Fruit fly (Drosophila melanogaster) whole organism, embryonic: ENCODE results near the gene CG5355.

Experiments
- BEAF-32 ChIP-seq: fragments of 200-800 bp; sonication (Bioruptor generic); optimal IDR thresholded peaks from 3 replicates; lab custom pipeline; 2017; ENCODE audit warnings: missing biosample characterization, missing genetic modification characterization, mild to moderate bottlenecking, moderate library complexity, missing genetic modification reagents
- CG10209 ChIP-seq: fragments of 200-800 bp; sonication (Bioruptor generic); optimal IDR thresholded peaks from 3 replicates; lab custom pipeline; 2017; ENCODE audit warnings: missing biosample characterization, mild to moderate bottlenecking, missing genetic modification characterization, missing genetic modification reagents
- CG11456 ChIP-seq: fragments of 200-800 bp; sonication (Bioruptor generic); IDR thresholded peaks from 3 replicates; pipeline ENCODE4 v1.3.6; 2022; ENCODE audit warnings: missing biosample characterization, missing genetic modification characterization
- CG12104 ChIP-seq: fragments of 200-800 bp; sonication (Bioruptor generic); optimal IDR thresholded peaks from 3 replicates; lab custom pipeline; 2016; ENCODE audit warnings: missing biosample characterization, missing genetic modification characterization
- CG12299 ChIP-seq: fragments of 200-800 bp; sonication (Bioruptor generic); optimal IDR thresholded peaks from 2 replicates; lab custom pipeline; 2018; ENCODE audit warnings: missing biosample characterization, mild to moderate bottlenecking, missing genetic modification characterization
- CG14014 ChIP-seq: fragments of 200-800 bp; sonication (Bioruptor generic); IDR thresholded peaks from 2 replicates; pipeline ENCODE4 v1.3.6; 2022; ENCODE audit warnings: missing biosample characterization, missing genetic modification characterization
- CG14710 ChIP-seq: fragments of 200-800 bp; sonication (Bioruptor generic); optimal IDR thresholded peaks from 3 replicates; lab custom pipeline; 2019; ENCODE audit warnings: missing biosample characterization, mild to moderate bottlenecking, missing genetic modification characterization, moderate library complexity
- CG15269 ChIP-seq: fragments of 200-800 bp; sonication (Bioruptor generic); optimal IDR thresholded peaks from 2 replicates; lab custom pipeline; 2018; ENCODE audit warnings: missing biosample characterization, mild to moderate bottlenecking, missing genetic modification characterization, moderate library complexity
- CG17829 ChIP-seq: fragments of 200-800 bp; optimal IDR thresholded peaks from 2 replicates; lab custom pipeline; 2019; ENCODE audit warnings: missing biosample characterization, mild to moderate bottlenecking, missing genetic modification characterization, moderate library complexity
- CG18599 ChIP-seq: fragments of 200-800 bp; sonication (Bioruptor generic); optimal IDR thresholded peaks from 3 replicates; lab custom pipeline; 2017; ENCODE audit warnings: missing biosample characterization, missing genetic modification characterization, mild to moderate bottlenecking, moderate library complexity, missing genetic modification reagents
- CG18619 ChIP-seq: fragments of 200-800 bp; sonication (Bioruptor generic); optimal IDR thresholded peaks from 3 replicates; lab custom pipeline; 2017; ENCODE audit warnings: missing biosample characterization, mild to moderate bottlenecking, missing genetic modification characterization
- CG2120 ChIP-seq: fragments of 200-800 bp; sonication (Bioruptor generic); optimal IDR thresholded peaks from 3 replicates; lab custom pipeline; 2016; ENCODE audit warnings: missing biosample characterization, missing genetic modification characterization
- CG3407 ChIP-seq: fragments of 200-800 bp; sonication (Bioruptor generic); optimal IDR thresholded peaks from 2 replicates; lab custom pipeline; 2018; ENCODE audit warnings: missing biosample characterization, mild to moderate bottlenecking, missing genetic modification characterization
- CG4282 ChIP-seq: fragments of 200-800 bp; sonication (Bioruptor generic); optimal IDR thresholded peaks from 2 replicates; lab custom pipeline; 2016; ENCODE audit warnings: missing biosample characterization, missing genetic modification characterization
- CG4424 ChIP-seq: fragments of 200-800 bp; sonication (Bioruptor generic); optimal IDR thresholded peaks from 3 replicates; lab custom pipeline; 2016; ENCODE audit warnings: missing biosample characterization, missing genetic modification characterization
- CG4617 ChIP-seq: fragments of 200-800 bp; sonication (Bioruptor generic); optimal IDR thresholded peaks from 3 replicates; lab custom pipeline; 2016; ENCODE audit warnings: missing biosample characterization, missing genetic modification characterization, borderline replicate concordance
- CG6765 ChIP-seq: fragments of 200-800 bp; sonication (Bioruptor generic); optimal IDR thresholded peaks from 3 replicates; lab custom pipeline; 2017; ENCODE audit warnings: missing biosample characterization, mild to moderate bottlenecking, missing genetic modification characterization
- CG8765 ChIP-seq: fragments of 200-800 bp; sonication (Bioruptor generic); IDR thresholded peaks from 2 replicates; pipeline ENCODE4 v1.3.6; 2022; ENCODE audit warnings: missing biosample characterization, missing genetic modification characterization
- Dip3 ChIP-seq: fragments of 200-800 bp; sonication (Bioruptor generic); optimal IDR thresholded peaks from 3 replicates; lab custom pipeline; 2016; ENCODE audit warnings: missing biosample characterization, missing genetic modification characterization
- Ets65A ChIP-seq: fragments of 200-800 bp; sonication (Bioruptor generic); peaks from one replicate; lab custom pipeline; 2016; ENCODE audit warnings: missing biosample characterization, missing genetic modification characterization
- HLH54F ChIP-seq: fragments of 200-800 bp; sonication (Bioruptor generic); optimal IDR thresholded peaks from 3 replicates; lab custom pipeline; 2016; ENCODE audit warnings: missing biosample characterization, missing genetic modification characterization
- HLHmδ ChIP-seq: fragments of 200-800 bp; sonication (Bioruptor generic); optimal IDR thresholded peaks from 2 replicates; lab custom pipeline; 2018; ENCODE audit warnings: missing biosample characterization, mild to moderate bottlenecking, missing genetic modification characterization, moderate library complexity
- Hr39 ChIP-seq: fragments of >200 bp; optimal IDR thresholded peaks from 2 replicates; lab custom pipeline; 2017
- Hr51 ChIP-seq, 2 experiments: fragments of 200-800 bp; sonication (Bioruptor generic); optimal IDR thresholded peaks; 2 replicates in 1 of 2; 3 replicates in 1 of 2; lab custom pipeline; 2016 to 2018; ENCODE audit warnings: missing biosample characterization in 2 of 2, missing genetic modification characterization in 2 of 2, mild to moderate bottlenecking in 1 of 2, moderate library complexity in 1 of 2
- Hsf ChIP-seq: fragments of 200-800 bp; sonication (Bioruptor generic); optimal IDR thresholded peaks from 3 replicates; lab custom pipeline; 2016; ENCODE audit warnings: missing biosample characterization, missing genetic modification characterization
- Lhr ChIP-seq: fragments of 200-800 bp; sonication (Bioruptor generic); optimal IDR thresholded peaks from 3 replicates; lab custom pipeline; 2017; ENCODE audit warnings: mild to moderate bottlenecking, missing biosample characterization, missing genetic modification reagents, missing genetic modification characterization
- Max ChIP-seq: fragments of 200-800 bp; sonication (Bioruptor generic); optimal IDR thresholded peaks from 2 replicates; lab custom pipeline; 2016; ENCODE audit warnings: missing biosample characterization, mild to moderate bottlenecking, missing genetic modification characterization
- az2 ChIP-seq: fragments of 200-800 bp; sonication (Bioruptor generic); optimal IDR thresholded peaks from 3 replicates; lab custom pipeline; 2016; ENCODE audit warnings: missing biosample characterization, missing genetic modification characterization
- bsh ChIP-seq, 2 experiments: fragments of 200-800 bp; sonication (Bioruptor generic); optimal IDR thresholded peaks; 2 replicates each; lab custom pipeline; 2017 to 2018; ENCODE audit warnings: mild to moderate bottlenecking in 2 of 2, missing biosample characterization in 2 of 2, missing genetic modification characterization in 2 of 2, moderate library complexity in 1 of 2
- cas ChIP-seq: fragments of 200-800 bp; sonication (Bioruptor generic); IDR thresholded peaks from 2 replicates; pipeline ENCODE4 v1.3.6; 2022; ENCODE audit warnings: missing biosample characterization, missing genetic modification characterization
- cato ChIP-seq: fragments of 200-800 bp; sonication (Bioruptor generic); optimal IDR thresholded peaks from 2 replicates; lab custom pipeline; 2016; ENCODE audit warnings: missing biosample characterization, missing genetic modification characterization, borderline replicate concordance
- chm ChIP-seq: fragments of 200-800 bp; sonication (Bioruptor generic); IDR thresholded peaks from 2 replicates; pipeline ENCODE4 v1.3.6; 2022; ENCODE audit warnings: missing biosample characterization, missing genetic modification characterization
- dm ChIP-seq: fragments of 200-800 bp; sonication (Bioruptor generic); optimal IDR thresholded peaks from 3 replicates; lab custom pipeline; 2016; ENCODE audit warnings: missing biosample characterization, missing genetic modification characterization
- ewg ChIP-seq: fragments of 200-800 bp; sonication (Bioruptor generic); optimal IDR thresholded peaks from 3 replicates; lab custom pipeline; 2017; ENCODE audit warnings: mild to moderate bottlenecking, missing biosample characterization, missing genetic modification reagents, missing genetic modification characterization
- fru ChIP-seq: fragments of >200 bp; optimal IDR thresholded peaks from 2 replicates; lab custom pipeline; 2017
- fu2 ChIP-seq: fragments of 200-800 bp; sonication (Bioruptor generic); optimal IDR thresholded peaks from 2 replicates; lab custom pipeline; 2016; ENCODE audit warnings: missing biosample characterization, missing genetic modification characterization
- maf-S ChIP-seq: fragments of 200-800 bp; sonication (Bioruptor generic); optimal IDR thresholded peaks from 2 replicates; lab custom pipeline; 2016; ENCODE audit warnings: missing biosample characterization, missing genetic modification characterization
- nom ChIP-seq: fragments of 200-800 bp; sonication (Bioruptor generic); optimal IDR thresholded peaks from 2 replicates; lab custom pipeline; 2017; ENCODE audit warnings: missing biosample characterization, missing genetic modification characterization, mild to moderate bottlenecking, moderate library complexity, missing genetic modification reagents
- pb ChIP-seq: fragments of 200-800 bp; sonication (Bioruptor generic); optimal IDR thresholded peaks from 3 replicates; lab custom pipeline; 2016; ENCODE audit warnings: missing biosample characterization, missing genetic modification characterization
- pho ChIP-seq: fragments of 200-800 bp; sonication (Bioruptor generic); optimal IDR thresholded peaks from 2 replicates; lab custom pipeline; 2016; ENCODE audit warnings: missing biosample characterization, missing genetic modification characterization
- pnt ChIP-seq: fragments of 200-800 bp; sonication (Bioruptor generic); optimal IDR thresholded peaks from 3 replicates; lab custom pipeline; 2016; ENCODE audit warnings: missing biosample characterization, missing genetic modification characterization
- psq ChIP-seq: fragments of 200-800 bp; sonication (Bioruptor generic); optimal IDR thresholded peaks from 2 replicates; lab custom pipeline; 2017; ENCODE audit warnings: missing biosample characterization, missing genetic modification characterization
- pzg ChIP-seq: fragments of 200-800 bp; sonication (Bioruptor generic); optimal IDR thresholded peaks from 3 replicates; lab custom pipeline; 2018; ENCODE audit warnings: missing biosample characterization, mild to moderate bottlenecking, missing genetic modification characterization, moderate library complexity
- sisA ChIP-seq: fragments of 200-800 bp; sonication (Bioruptor generic); IDR thresholded peaks from 2 replicates; pipeline ENCODE4 v1.3.6; 2022; ENCODE audit warnings: missing biosample characterization, missing genetic modification characterization
- slbo ChIP-seq: fragments of 200-800 bp; sonication (Bioruptor generic); IDR thresholded peaks from 2 replicates; pipeline ENCODE4 v1.3.6; 2022; ENCODE audit warnings: missing biosample characterization, missing genetic modification characterization
- stc ChIP-seq: fragments of 200-800 bp; sonication (Bioruptor generic); IDR thresholded peaks from 2 replicates; pipeline ENCODE4 v1.3.6; 2022; ENCODE audit warnings: missing biosample characterization, missing genetic modification characterization
- tgo ChIP-seq: fragments of 200-800 bp; sonication (Bioruptor generic); IDR thresholded peaks from 3 replicates; pipeline ENCODE4 v1.3.6; 2022; ENCODE audit warnings: missing biosample characterization, missing genetic modification characterization
- tin ChIP-seq: fragments of 200-800 bp; sonication (Bioruptor generic); optimal IDR thresholded peaks from 3 replicates; lab custom pipeline; 2016; ENCODE audit warnings: missing biosample characterization, missing genetic modification characterization
- tx ChIP-seq: fragments of 200-800 bp; sonication (Bioruptor generic); optimal IDR thresholded peaks from 2 replicates; lab custom pipeline; 2016; ENCODE audit warnings: missing biosample characterization, missing genetic modification characterization
- zen2 ChIP-seq: fragments of 200-800 bp; sonication (Bioruptor generic); IDR thresholded peaks from 3 replicates; pipeline ENCODE4 v1.3.6; 2022; ENCODE audit warnings: missing biosample characterization, missing genetic modification characterization; ENCODE audit not compliant: partially characterized antibody

The CG5355 gene

DNA sequence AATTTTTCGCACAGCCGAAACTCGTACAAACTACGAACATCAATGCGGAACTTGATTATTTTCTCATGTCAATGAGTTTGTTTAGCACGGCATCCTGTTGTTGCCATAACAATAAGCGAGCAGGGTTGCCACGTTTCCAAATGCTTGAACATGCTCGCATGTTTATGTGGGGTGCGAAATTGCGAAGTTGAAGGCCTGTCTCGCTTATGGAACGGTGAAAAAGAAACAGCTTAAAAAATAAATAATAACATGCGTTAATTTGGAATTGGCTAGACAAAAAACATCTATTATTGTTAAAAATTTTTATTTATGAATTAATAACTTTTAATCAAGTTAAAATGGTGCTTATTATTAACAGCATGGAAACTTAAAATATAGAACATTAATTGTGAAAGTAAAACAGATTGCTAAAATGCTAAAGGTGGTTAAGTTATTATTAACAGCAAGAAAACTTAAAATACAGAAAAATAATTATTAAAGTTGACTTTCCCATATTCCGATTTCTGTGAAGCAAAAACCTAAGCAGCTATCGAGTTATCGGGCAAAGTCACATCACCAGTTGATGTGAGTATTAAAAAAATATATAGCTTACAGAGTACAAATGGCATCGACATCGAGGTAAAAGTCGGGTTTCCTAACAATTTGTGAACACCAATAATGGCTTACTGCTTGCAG lies 17.7 kb upstream of the CG5355 start, which contains the start of the genes Bug22 and TfIIB (continued):
- TF ChIP-seq CG6765 (GFP tag; lab: Kevin White, UChicago) (no peak), Max (peak; percentile 85), tin (GFP tag; lab: Kevin White, UChicago) (peak; percentile 67), Hr39 (lab: Kevin White, UChicago) (no peak), pho (GFP tag; lab: Kevin White, UChicago) (peak; percentile 69), bsh (GFP tag; optimal IDR thresholded peaks at IDR 0.05; lab: Kevin White, UChicago) (peak in 1 of 2 experiments; percentile 56), CG12299 (peak; percentile 28), tgo (GFP tag; lab: Robert Waterston, UW) (peak; percentile 74), tx (GFP tag; lab: Kevin White, UChicago) (peak; percentile 46), maf-S (GFP tag; lab: Kevin White, UChicago) (peak; percentile 62), CG8765 (GFP tag; lab: Robert Waterston, UW) (no peak), CG2120 (GFP tag; lab: Kevin White, UChicago) (peak; percentile 86), stc (GFP tag; lab: Robert Waterston, UW) (peak; percentile 65), slbo (GFP tag; lab: Robert Waterston, UW) (peak; percentile 86), pb (GFP tag; lab: Kevin White, UChicago) (no peak), CG18599 (no peak), dm (GFP tag; lab: Kevin White, UChicago) (peak; percentile 74), ewg (GFP tag; lab: Kevin White, UChicago) (peak; percentile 49), CG17829 (peak; percentile 80), Hr51 (GFP tag; optimal IDR thresholded peaks at IDR 0.05; lab: Kevin White, UChicago) (peak; percentile 75 to 76), cato (GFP tag; lab: Kevin White, UChicago) (peak; percentile 33), HLHmδ (GFP tag; lab: Kevin White, UChicago) (peak; percentile 30), CG3407 (GFP tag; lab: Kevin White, UChicago) (peak; percentile 18), nom (peak; percentile 62), CG14014 (GFP tag; lab: Robert Waterston, UW) (peak; percentile 71), CG10209 (peak; percentile 52), CG15269 (tag; lab: Kevin White, UChicago) (no peak), psq (GFP tag; lab: Kevin White, UChicago) (peak; percentile 39), CG11456 (peak; percentile 90), chm (peak; percentile 65; the same call in 1 of the 2 replicates), cas (GFP tag; lab: Robert Waterston, UW) (no peak), CG14710 (peak; percentile 79), CG4282 (GFP tag; lab: Kevin White, UChicago) (peak; percentile 26), Ets65A (GFP tag; lab: Kevin White, UChicago) (peak; percentile 94), HLH54F (GFP tag; lab: Kevin White, UChicago) (peak; percentile 83), CG4424 (GFP tag; lab: Kevin White, UChicago) (peak; percentile 75), pzg (GFP tag; lab: Kevin White, UChicago) (peak; percentile 53), CG4617 (GFP tag; lab: Kevin White, UChicago) (peak; percentile 27), zen2 (no peak), sisA (GFP tag; lab: Robert Waterston, UW) (peak; percentile 51), fru (lab: Kevin White, UChicago) (no peak), Hsf (GFP tag; lab: Kevin White, UChicago) (peak; percentile 74), Lhr (GFP tag; lab: Kevin White, UChicago) (peak; percentile 26), CG18619 (GFP tag; lab: Kevin White, UChicago) (peak; percentile 35), Dip3 (GFP tag; lab: Kevin White, UChicago) (peak; percentile 70), fu2 (GFP tag; lab: Kevin White, UChicago) (peak; percentile 34), az2 (GFP tag; lab: Kevin White, UChicago) (peak; percentile 76), BEAF-32 (peak; percentile 47), CG12104 (GFP tag; lab: Kevin White, UChicago) (peak; percentile 60), pnt (GFP tag; lab: Kevin White, UChicago) (peak; percentile 43)
